Fruit fly (Drosophila melanogaster) whole organism, embryonic: Measurements from ENCODE around the gene Abcd1.
A peak's percentile ranks its signal among the peaks of the same experiment; 100 is the strongest.

ENCODE experiments used
- Adf1 ChIP-seq: fragments of 200-800 bp; sonication (Bioruptor generic); IDR thresholded peaks from 2 replicates; pipeline ENCODE4 v1.3.6; 2022; ENCODE audit warnings: missing biosample characterization, missing genetic modification characterization
- Atf-2 ChIP-seq: fragments of 200-800 bp; sonication (Bioruptor generic); optimal IDR thresholded peaks from 2 replicates; lab custom pipeline; 2016; ENCODE audit warnings: missing biosample characterization, missing genetic modification characterization
- Atf6 ChIP-seq: fragments of 200-800 bp; sonication (Bioruptor generic); IDR thresholded peaks from 2 replicates; pipeline ENCODE4 v1.3.6; 2022; ENCODE audit warnings: missing biosample characterization, missing genetic modification characterization
- CG11247 ChIP-seq: fragments of 200-800 bp; sonication (Bioruptor generic); IDR thresholded peaks from 2 replicates; pipeline ENCODE4 v1.3.6; 2022; ENCODE audit warnings: missing biosample characterization, missing genetic modification characterization
- CG12769 ChIP-seq: fragments of 200-800 bp; sonication (Bioruptor generic); optimal IDR thresholded peaks from 2 replicates; lab custom pipeline; 2019; ENCODE audit warnings: missing biosample characterization, mild to moderate bottlenecking, missing genetic modification characterization, moderate library complexity
- CG13894 ChIP-seq: fragments of 200-800 bp; sonication (Bioruptor generic); optimal IDR thresholded peaks from 3 replicates; lab custom pipeline; 2018; ENCODE audit warnings: missing biosample characterization, mild to moderate bottlenecking, missing genetic modification characterization, moderate library complexity
- CG14710 ChIP-seq: fragments of 200-800 bp; sonication (Bioruptor generic); optimal IDR thresholded peaks from 3 replicates; lab custom pipeline; 2019; ENCODE audit warnings: missing biosample characterization, mild to moderate bottlenecking, missing genetic modification characterization, moderate library complexity
- CG17361 ChIP-seq: fragments of 200-800 bp; sonication (Bioruptor generic); IDR thresholded peaks from 3 replicates; pipeline ENCODE4 v1.3.6; 2022; ENCODE audit warnings: missing biosample characterization, missing genetic modification characterization
- CG17802 ChIP-seq: fragments of 200-800 bp; sonication (Bioruptor generic); optimal IDR thresholded peaks from 2 replicates; lab custom pipeline; 2018; ENCODE audit warnings: missing biosample characterization, mild to moderate bottlenecking, missing genetic modification characterization, moderate library complexity
- CG2199 ChIP-seq: fragments of 200-800 bp; sonication (Bioruptor generic); IDR thresholded peaks from 3 replicates; pipeline ENCODE4 v1.3.6; 2022; ENCODE audit warnings: missing biosample characterization, missing genetic modification characterization
- CG30020 ChIP-seq: fragments of 200-800 bp; optimal IDR thresholded peaks from 2 replicates; lab custom pipeline; 2019; ENCODE audit warnings: missing biosample characterization, mild to moderate bottlenecking, missing genetic modification characterization, moderate library complexity
- CG32772 ChIP-seq: fragments of 200-800 bp; sonication (Bioruptor generic); IDR thresholded peaks from 2 replicates; pipeline ENCODE4 v1.3.6; 2022; ENCODE audit warnings: missing biosample characterization, missing genetic modification characterization
- CG33213 ChIP-seq: fragments of 200-800 bp; sonication (Bioruptor generic); optimal IDR thresholded peaks from 3 replicates; lab custom pipeline; 2016; ENCODE audit warnings: missing biosample characterization, missing genetic modification characterization
- CG43689 ChIP-seq: fragments of 200-800 bp; sonication (Bioruptor generic); IDR thresholded peaks from 2 replicates; pipeline ENCODE4 v1.3.6; 2022; ENCODE audit warnings: missing biosample characterization, missing genetic modification characterization
- CG4617 ChIP-seq: fragments of 200-800 bp; sonication (Bioruptor generic); optimal IDR thresholded peaks from 3 replicates; lab custom pipeline; 2016; ENCODE audit warnings: missing biosample characterization, missing genetic modification characterization, borderline replicate concordance
- CG4820 ChIP-seq: fragments of 200-800 bp; sonication (Bioruptor generic); optimal IDR thresholded peaks from 3 replicates; lab custom pipeline; 2016; ENCODE audit warnings: missing biosample characterization, missing genetic modification characterization
- CG7556 ChIP-seq: fragments of 200-800 bp; sonication (Bioruptor generic); optimal IDR thresholded peaks from 2 replicates; lab custom pipeline; 2017; ENCODE audit warnings: missing biosample characterization, mild to moderate bottlenecking, missing genetic modification characterization
- CG8359 ChIP-seq: fragments of 200-800 bp; sonication (Bioruptor generic); optimal IDR thresholded peaks from 2 replicates; lab custom pipeline; 2017; ENCODE audit warnings: missing biosample characterization, mild to moderate bottlenecking, missing genetic modification characterization, borderline replicate concordance
- CG9727 ChIP-seq: fragments of 200-800 bp; sonication (Bioruptor generic); optimal IDR thresholded peaks from 3 replicates; lab custom pipeline; 2017; ENCODE audit warnings: missing biosample characterization, mild to moderate bottlenecking, missing genetic modification characterization
- Dfd ChIP-seq, 2 experiments: fragments of >200 bp; optimal IDR thresholded peaks; 2 replicates each; lab custom pipeline; 2017; ENCODE audit warnings: missing biosample characterization in 2 of 2, missing genetic modification characterization in 2 of 2
- E2f1 ChIP-seq: fragments of 200-800 bp; sonication (Bioruptor generic); IDR thresholded peaks from 2 replicates; pipeline ENCODE4 v1.3.6; 2022; ENCODE audit warnings: missing biosample characterization, missing genetic modification characterization
- Jarid2 ChIP-seq: fragments of 200-800 bp; sonication (Bioruptor generic); optimal IDR thresholded peaks from 3 replicates; lab custom pipeline; 2017; ENCODE audit warnings: mild to moderate bottlenecking, missing biosample characterization, missing genetic modification reagents, missing genetic modification characterization
- MBD-R2 ChIP-seq: fragments of 200-800 bp; sonication (Bioruptor generic); IDR thresholded peaks from 2 replicates; pipeline ENCODE4 v1.3.6; 2022; ENCODE audit warnings: missing biosample characterization, missing genetic modification characterization
- MESR4 ChIP-seq: fragments of 200-800 bp; sonication (Bioruptor generic); optimal IDR thresholded peaks from 2 replicates; lab custom pipeline; 2018; ENCODE audit warnings: missing biosample characterization, mild to moderate bottlenecking, missing genetic modification characterization, moderate library complexity
- Pdp1 ChIP-seq, 2 experiments: fragments of 200-800 bp; sonication (Bioruptor generic); optimal IDR thresholded peaks; 3 replicates each; lab custom pipeline; 2016; ENCODE audit warnings: missing biosample characterization in 2 of 2, missing genetic modification characterization in 2 of 2, mild to moderate bottlenecking in 1 of 2, moderate library complexity in 1 of 2
- Sry-β ChIP-seq: fragments of 200-800 bp; sonication (Bioruptor generic); optimal IDR thresholded peaks from 2 replicates; lab custom pipeline; 2018; ENCODE audit warnings: missing biosample characterization, mild to moderate bottlenecking, missing genetic modification characterization, moderate library complexity
- Xbp1 ChIP-seq: fragments of 200-800 bp; sonication (Bioruptor generic); optimal IDR thresholded peaks from 3 replicates; lab custom pipeline; 2016; ENCODE audit warnings: missing biosample characterization, mild to moderate bottlenecking, missing genetic modification characterization
- ac ChIP-seq: fragments of 200-800 bp; sonication (Bioruptor generic); optimal IDR thresholded peaks from 3 replicates; lab custom pipeline; 2017; ENCODE audit warnings: missing biosample characterization, mild to moderate bottlenecking, missing genetic modification characterization
- bcd ChIP-seq: fragments of 200-800 bp; sonication (Bioruptor generic); optimal IDR thresholded peaks from 2 replicates; lab custom pipeline; 2017; ENCODE audit warnings: missing biosample characterization, mild to moderate bottlenecking, missing genetic modification characterization
- cg ChIP-seq: fragments of 200-800 bp; sonication (Bioruptor generic); optimal IDR thresholded peaks from 3 replicates; lab custom pipeline; 2019; ENCODE audit warnings: missing biosample characterization, mild to moderate bottlenecking, missing genetic modification characterization, moderate library complexity
- dmrt11E ChIP-seq: fragments of 200-800 bp; sonication (Bioruptor generic); optimal IDR thresholded peaks from 3 replicates; lab custom pipeline; 2018; ENCODE audit warnings: missing biosample characterization, mild to moderate bottlenecking, missing genetic modification characterization, moderate library complexity
- dpn ChIP-seq, 2 experiments: fragments of 200-800 bp; sonication (Bioruptor generic); optimal IDR thresholded peaks; 3 replicates each; lab custom pipeline; 2016; ENCODE audit warnings: missing biosample characterization in 2 of 2, missing genetic modification characterization in 2 of 2
- dysf ChIP-seq: fragments of 200-800 bp; sonication (Bioruptor generic); IDR thresholded peaks from 3 replicates; pipeline ENCODE4 v1.3.6; 2022; ENCODE audit warnings: missing biosample characterization, missing genetic modification characterization
- eve ChIP-seq, 2 experiments: fragments of >200 bp; optimal IDR thresholded peaks; 2 replicates each; lab custom pipeline; 2017; ENCODE audit warnings: missing biosample characterization in 2 of 2, missing genetic modification characterization in 2 of 2
- gfzf ChIP-seq: fragments of 200-800 bp; sonication (Bioruptor generic); optimal IDR thresholded peaks from 2 replicates; lab custom pipeline; 2016; ENCODE audit warnings: missing biosample characterization, mild to moderate bottlenecking, missing genetic modification characterization, moderate library complexity
- h ChIP-seq: fragments of >200 bp; optimal IDR thresholded peaks from 2 replicates; lab custom pipeline; 2017
- her ChIP-seq: fragments of 200-800 bp; sonication (Bioruptor generic); optimal IDR thresholded peaks from 2 replicates; lab custom pipeline; 2016; ENCODE audit warnings: missing biosample characterization, missing genetic modification characterization
- jigr1 ChIP-seq: fragments of 200-800 bp; sonication (Bioruptor generic); IDR thresholded peaks from 3 replicates; pipeline ENCODE4 v1.3.6; 2022; ENCODE audit warnings: missing biosample characterization, missing genetic modification characterization
- mirr ChIP-seq: fragments of 200-800 bp; sonication (Bioruptor generic); optimal IDR thresholded peaks from 3 replicates; lab custom pipeline; 2018; ENCODE audit warnings: missing biosample characterization, mild to moderate bottlenecking, missing genetic modification characterization
- onecut ChIP-seq: fragments of 200-800 bp; sonication (Bioruptor generic); IDR thresholded peaks from 2 replicates; pipeline ENCODE4 v1.3.6; 2022; ENCODE audit warnings: missing biosample characterization, missing genetic modification characterization
- run ChIP-seq: fragments of 200-800 bp; sonication (Bioruptor generic); optimal IDR thresholded peaks from 3 replicates; lab custom pipeline; 2018; ENCODE audit warnings: missing biosample characterization, mild to moderate bottlenecking, missing genetic modification characterization
- scrt ChIP-seq: fragments of 200-800 bp; sonication (Bioruptor generic); optimal IDR thresholded peaks from 2 replicates; lab custom pipeline; 2018; ENCODE audit warnings: missing biosample characterization, mild to moderate bottlenecking, missing genetic modification characterization, moderate library complexity
- sens ChIP-seq: fragments of 200-800 bp; sonication (Bioruptor generic); peaks from one replicate; lab custom pipeline; 2016; ENCODE audit warnings: missing biosample characterization, missing genetic modification characterization
- yki ChIP-seq: fragments of >200 bp; optimal IDR thresholded peaks from 3 replicates; lab custom pipeline; 2018
- zen ChIP-seq: fragments of 200-800 bp; sonication (Bioruptor generic); optimal IDR thresholded peaks from 3 replicates; lab custom pipeline; 2018; ENCODE audit warnings: missing biosample characterization, mild to moderate bottlenecking, missing genetic modification characterization, moderate library complexity
- zen2 ChIP-seq: fragments of 200-800 bp; sonication (Bioruptor generic); IDR thresholded peaks from 3 replicates; pipeline ENCODE4 v1.3.6; 2022; ENCODE audit warnings: missing biosample characterization, missing genetic modification characterization; ENCODE audit not compliant: partially characterized antibody

Abcd1 gene

dm6 chr4:179062-179919, 14.3 kb downstream of the Abcd1 start, which contains the start of gene Arl4 (continued):
- TF ChIP-seq MBD-R2 (peak; percentile 31), MESR4 (peak; percentile 75), Dfd (GFP tag; optimal IDR thresholded peaks at IDR 0.05; lab: Kevin White, UChicago) (peak in 1 of 2 experiments; percentile 80), CG13894 (tag; lab: Kevin White, UChicago) (peak; percentile 72), zen (tag; lab: Kevin White, UChicago) (peak; percentile 48), CG9727 (GFP tag; lab: Kevin White, UChicago) (no peak), E2f1 (no peak), dpn (GFP tag; optimal IDR thresholded peaks at IDR 0.05; lab: Kevin White, UChicago) (peak; percentile 8 to 11), CG2199 (GFP tag; lab: Robert Waterston, UW) (peak; percentile 59; the same call in 2 of the 3 replicates), CG17361 (GFP tag; lab: Robert Waterston, UW) (peak; percentile 60; the same call in 1 of the 3 replicates), Jarid2 (GFP tag; lab: Kevin White, UChicago) (no peak), CG11247 (GFP tag; lab: Robert Waterston, UW) (no peak), Sry-β (GFP tag; lab: Kevin White, UChicago) (peak; percentile 47), onecut (GFP tag; lab: Robert Waterston, UW) (0 out of 2 replicates have a peak, but pooled peaks have one; percentile 6), CG14710 (tag; lab: Kevin White, UChicago) (peak; percentile 56), dysf (GFP tag; lab: Robert Waterston, UW) (no peak), jigr1 (GFP tag; lab: Robert Waterston, UW) (no peak), Xbp1 (peak; percentile 34), CG33213 (GFP tag; lab: Kevin White, UChicago) (peak; percentile 25), her (GFP tag; lab: Kevin White, UChicago) (no peak), Atf-2 (GFP tag; lab: Kevin White, UChicago) (no peak), CG4617 (GFP tag; lab: Kevin White, UChicago) (peak; percentile 86), run (tag; lab: Kevin White, UChicago) (no peak), CG32772 (GFP tag; lab: Robert Waterston, UW) (no peak), CG30020 (tag; lab: Kevin White, UChicago) (peak; percentile 97), cg (GFP tag; lab: Kevin White, UChicago) (no peak), CG8359 (GFP tag; lab: Kevin White, UChicago) (no peak)
- TF ChIP-seq, all 482 proteins: peak for 72

- TF ChIP-seq gfzf = no peak
- no peak for TF ChIP-seq Atf6 (GFP tag; lab: Robert Waterston, UW)
- peak in 1 of 2 experiments; percentile 30 for TF ChIP-seq eve (GFP tag; optimal IDR thresholded peaks at IDR 0.05; lab: Kevin White, UChicago)
- peak; percentile 78 for TF ChIP-seq onecut (GFP tag; lab: Robert Waterston, UW)
- peak; percentile 26 for TF ChIP-seq CG12769
- TF ChIP-seq CG13894 (tag; lab: Kevin White, UChicago) = peak; percentile 58
- TF ChIP-seq scrt (GFP tag; lab: Kevin White, UChicago) = no peak
- TF ChIP-seq, all 482 proteins: peak for 4
These were observed 18.4 kb downstream of the Abcd1 start, which contains the start of gene CG33978 for dm6 chr4:175245-175644. Gene CG33978 (minus strand): TSS chr4:175639.

DNA sequence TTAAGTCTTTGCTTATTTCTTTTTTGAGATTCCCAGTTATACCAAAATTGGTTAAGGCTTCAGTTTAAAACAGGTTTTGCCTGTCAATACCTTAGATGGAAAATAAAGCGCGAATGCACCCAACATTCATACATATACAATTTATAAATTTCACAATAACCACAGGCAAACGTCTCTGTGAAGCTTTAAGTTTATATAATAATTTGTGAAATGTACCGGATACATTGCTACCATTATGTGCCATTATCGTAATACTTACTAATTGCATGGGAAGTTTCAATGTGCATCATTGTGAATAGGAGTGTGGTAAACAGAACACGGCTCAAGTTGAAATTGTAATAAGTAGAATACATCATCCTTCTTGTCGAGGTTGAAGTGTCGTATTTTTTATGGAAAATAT, 19.1 kb downstream of the Abcd1 start:
- TF ChIP-seq sens = peak; percentile 65
- TF ChIP-seq Adf1 = no peak
- TF ChIP-seq bcd (GFP tag; lab: Kevin White, UChicago) = no peak
- no peak for TF ChIP-seq h
- TF ChIP-seq yki = no peak
- peak in 1 of 2 experiments; percentile 45 for TF ChIP-seq Pdp1 (GFP tag; optimal IDR thresholded peaks at IDR 0.05; lab: Kevin White, UChicago)
- TF ChIP-seq ac (GFP tag; lab: Kevin White, UChicago) = no peak
- no peak for TF ChIP-seq mirr (GFP tag; lab: Kevin White, UChicago)
- no peak for TF ChIP-seq dmrt11E
- TF ChIP-seq CG43689 (GFP tag; lab: Robert Waterston, UW) = no peak
- TF ChIP-seq CG2199 (GFP tag; lab: Robert Waterston, UW) = peak; percentile 79; the same call in 2 of the 3 replicates
- TF ChIP-seq CG4820 (GFP tag; lab: Kevin White, UChicago) = no peak
- no peak for TF ChIP-seq CG7556 (GFP tag; lab: Kevin White, UChicago)
- TF ChIP-seq Dfd (GFP tag; optimal IDR thresholded peaks at IDR 0.05; lab: Kevin White, UChicago) = no peak
- TF ChIP-seq CG17802 (tag; lab: Kevin White, UChicago) = peak; percentile 79
- no peak for TF ChIP-seq zen2 (GFP tag; lab: Robert Waterston, UW)
